Fruit fly (Drosophila melanogaster) whole organism, embryonic: ENCODE results near the gene CG17764.
A peak's percentile ranks its signal among the peaks of the same experiment; 100 is the strongest.

Experiments
- Adf1 ChIP-seq: fragments of 200-800 bp; sonication (Bioruptor generic); IDR thresholded peaks from 2 replicates; pipeline ENCODE4 v1.3.6; 2022; ENCODE audit warnings: missing biosample characterization, missing genetic modification characterization
- Atf-2 ChIP-seq: fragments of 200-800 bp; sonication (Bioruptor generic); optimal IDR thresholded peaks from 2 replicates; lab custom pipeline; 2016; ENCODE audit warnings: missing biosample characterization, missing genetic modification characterization
- B-H1 ChIP-seq: fragments of 200-800 bp; sonication (Bioruptor generic); IDR thresholded peaks from 3 replicates; pipeline ENCODE4 v1.3.6; 2022; ENCODE audit warnings: missing biosample characterization, missing genetic modification characterization
- Bgb ChIP-seq: fragments of 200-800 bp; sonication (Bioruptor generic); IDR thresholded peaks from 2 replicates; pipeline ENCODE4 v1.3.6; 2022; ENCODE audit warnings: missing biosample characterization, missing genetic modification characterization; ENCODE audit not compliant: partially characterized antibody
- CG10209 ChIP-seq: fragments of 200-800 bp; sonication (Bioruptor generic); optimal IDR thresholded peaks from 3 replicates; lab custom pipeline; 2017; ENCODE audit warnings: missing biosample characterization, mild to moderate bottlenecking, missing genetic modification characterization, missing genetic modification reagents
- CG11560 ChIP-seq: fragments of 200-800 bp; sonication (Bioruptor generic); IDR thresholded peaks from 3 replicates; pipeline ENCODE4 v1.3.6; 2022; ENCODE audit warnings: missing biosample characterization, missing genetic modification characterization
- CG13624 ChIP-seq: fragments of 200-800 bp; sonication (Bioruptor generic); optimal IDR thresholded peaks from 2 replicates; lab custom pipeline; 2016; ENCODE audit warnings: missing biosample characterization, missing genetic modification characterization
- CG14050 ChIP-seq: fragments of 200-800 bp; sonication (Bioruptor generic); IDR thresholded peaks from 3 replicates; pipeline ENCODE4 v1.3.6; 2022; ENCODE audit warnings: missing biosample characterization, missing genetic modification characterization
- CG15514 ChIP-seq: fragments of 200-800 bp; sonication (Bioruptor generic); optimal IDR thresholded peaks from 3 replicates; lab custom pipeline; 2017; ENCODE audit warnings: missing biosample characterization, missing genetic modification characterization, mild to moderate bottlenecking, moderate library complexity, missing genetic modification reagents
- CG2202 ChIP-seq: fragments of 200-800 bp; sonication (Bioruptor generic); optimal IDR thresholded peaks from 2 replicates; lab custom pipeline; 2018; ENCODE audit warnings: missing biosample characterization, mild to moderate bottlenecking, missing genetic modification characterization
- CG2678 ChIP-seq: fragments of 200-800 bp; sonication (Bioruptor generic); optimal IDR thresholded peaks from 3 replicates; lab custom pipeline; 2019; ENCODE audit warnings: missing biosample characterization, mild to moderate bottlenecking, missing genetic modification characterization, moderate library complexity
- CG31224 ChIP-seq: fragments of 200-800 bp; sonication (Bioruptor generic); IDR thresholded peaks from 2 replicates; pipeline ENCODE4 v1.3.6; 2022; ENCODE audit warnings: missing biosample characterization, missing genetic modification characterization
- CG32772 ChIP-seq: fragments of 200-800 bp; sonication (Bioruptor generic); IDR thresholded peaks from 2 replicates; pipeline ENCODE4 v1.3.6; 2022; ENCODE audit warnings: missing biosample characterization, missing genetic modification characterization
- CG3847 ChIP-seq: fragments of 200-800 bp; sonication (Bioruptor generic); IDR thresholded peaks from 2 replicates; pipeline ENCODE4 v1.3.6; 2022; ENCODE audit warnings: missing biosample characterization, missing genetic modification characterization
- CG4282 ChIP-seq: fragments of 200-800 bp; sonication (Bioruptor generic); optimal IDR thresholded peaks from 2 replicates; lab custom pipeline; 2016; ENCODE audit warnings: missing biosample characterization, missing genetic modification characterization
- CG4424 ChIP-seq: fragments of 200-800 bp; sonication (Bioruptor generic); optimal IDR thresholded peaks from 3 replicates; lab custom pipeline; 2016; ENCODE audit warnings: missing biosample characterization, missing genetic modification characterization
- CG8281 ChIP-seq: fragments of 200-800 bp; sonication (Bioruptor generic); optimal IDR thresholded peaks from 2 replicates; lab custom pipeline; 2018; ENCODE audit warnings: missing biosample characterization, mild to moderate bottlenecking, missing genetic modification characterization, moderate library complexity
- CG8359 ChIP-seq: fragments of 200-800 bp; sonication (Bioruptor generic); optimal IDR thresholded peaks from 2 replicates; lab custom pipeline; 2017; ENCODE audit warnings: missing biosample characterization, mild to moderate bottlenecking, missing genetic modification characterization, borderline replicate concordance
- CG8765 ChIP-seq: fragments of 200-800 bp; sonication (Bioruptor generic); IDR thresholded peaks from 2 replicates; pipeline ENCODE4 v1.3.6; 2022; ENCODE audit warnings: missing biosample characterization, missing genetic modification characterization
- CG9876 ChIP-seq: fragments of 200-800 bp; sonication (Bioruptor generic); optimal IDR thresholded peaks from 2 replicates; lab custom pipeline; 2016; ENCODE audit warnings: missing biosample characterization, missing genetic modification characterization
- D19B ChIP-seq: fragments of 200-800 bp; sonication (Bioruptor generic); optimal IDR thresholded peaks from 2 replicates; lab custom pipeline; 2017; ENCODE audit warnings: missing biosample characterization, mild to moderate bottlenecking, missing genetic modification characterization
- Dfd ChIP-seq, 2 experiments: fragments of >200 bp; optimal IDR thresholded peaks; 2 replicates each; lab custom pipeline; 2017; ENCODE audit warnings: missing biosample characterization in 2 of 2, missing genetic modification characterization in 2 of 2
- Drgx ChIP-seq: fragments of 200-800 bp; sonication (Bioruptor generic); IDR thresholded peaks from 2 replicates; pipeline ENCODE4 v1.3.6; 2022; ENCODE audit warnings: missing biosample characterization, missing genetic modification characterization
- H15 ChIP-seq: fragments of 200-800 bp; sonication (Bioruptor generic); IDR thresholded peaks from 3 replicates; pipeline ENCODE4 v1.3.6; 2022; ENCODE audit warnings: missing biosample characterization, missing genetic modification characterization
- HLHmδ ChIP-seq: fragments of 200-800 bp; sonication (Bioruptor generic); optimal IDR thresholded peaks from 2 replicates; lab custom pipeline; 2018; ENCODE audit warnings: missing biosample characterization, mild to moderate bottlenecking, missing genetic modification characterization, moderate library complexity
- Hr51 ChIP-seq, 2 experiments: fragments of 200-800 bp; sonication (Bioruptor generic); optimal IDR thresholded peaks; 2 replicates in 1 of 2; 3 replicates in 1 of 2; lab custom pipeline; 2016 to 2018; ENCODE audit warnings: missing biosample characterization in 2 of 2, missing genetic modification characterization in 2 of 2, mild to moderate bottlenecking in 1 of 2, moderate library complexity in 1 of 2
- Hsf ChIP-seq: fragments of 200-800 bp; sonication (Bioruptor generic); optimal IDR thresholded peaks from 3 replicates; lab custom pipeline; 2016; ENCODE audit warnings: missing biosample characterization, missing genetic modification characterization
- Jarid2 ChIP-seq: fragments of 200-800 bp; sonication (Bioruptor generic); optimal IDR thresholded peaks from 3 replicates; lab custom pipeline; 2017; ENCODE audit warnings: mild to moderate bottlenecking, missing biosample characterization, missing genetic modification reagents, missing genetic modification characterization
- Med ChIP-seq: fragments of 200-800 bp; sonication (Bioruptor generic); peaks from one replicate; lab custom pipeline; 2016; ENCODE audit warnings: missing biosample characterization, missing genetic modification characterization, mild to moderate bottlenecking, inconsistent platforms, moderate library complexity
- Rfx ChIP-seq: fragments of 200-800 bp; sonication (Bioruptor generic); IDR thresholded peaks from 2 replicates; pipeline ENCODE4 v1.3.6; 2022; ENCODE audit warnings: missing biosample characterization, missing genetic modification characterization
- Sin3A ChIP-seq: fragments of >200 bp; optimal IDR thresholded peaks from 2 replicates; lab custom pipeline; 2018
- Six4 ChIP-seq: fragments of 200-800 bp; sonication (Bioruptor generic); optimal IDR thresholded peaks from 2 replicates; lab custom pipeline; 2016; ENCODE audit warnings: missing biosample characterization, missing genetic modification characterization
- Spps ChIP-seq: fragments of 200-800 bp; sonication (Bioruptor generic); optimal IDR thresholded peaks from 2 replicates; lab custom pipeline; 2018; ENCODE audit warnings: missing biosample characterization, mild to moderate bottlenecking, missing genetic modification characterization
- ase ChIP-seq: fragments of 200-800 bp; sonication (Bioruptor generic); IDR thresholded peaks from 3 replicates; pipeline ENCODE4 v1.3.6; 2022; ENCODE audit warnings: missing biosample characterization, missing genetic modification characterization
- bigmax ChIP-seq: fragments of 200-800 bp; sonication (Bioruptor generic); optimal IDR thresholded peaks from 2 replicates; lab custom pipeline; 2018; ENCODE audit warnings: missing biosample characterization, mild to moderate bottlenecking, missing genetic modification characterization
- crp ChIP-seq, 2 experiments: fragments of 200-800 bp; sonication (Bioruptor generic); optimal IDR thresholded peaks; 2 replicates in 1 of 2; 3 replicates in 1 of 2; lab custom pipeline; 2017; ENCODE audit warnings: missing biosample characterization in 2 of 2, missing genetic modification characterization in 2 of 2, mild to moderate bottlenecking in 1 of 2, moderate library complexity in 1 of 2
- disco-r ChIP-seq: fragments of 200-800 bp; sonication (Bioruptor generic); optimal IDR thresholded peaks from 2 replicates; lab custom pipeline; 2016; ENCODE audit warnings: missing biosample characterization, missing genetic modification characterization
- dm ChIP-seq: fragments of 200-800 bp; sonication (Bioruptor generic); optimal IDR thresholded peaks from 3 replicates; lab custom pipeline; 2016; ENCODE audit warnings: missing biosample characterization, missing genetic modification characterization
- ems ChIP-seq: fragments of 200-800 bp; sonication (Bioruptor generic); optimal IDR thresholded peaks from 3 replicates; lab custom pipeline; 2016; ENCODE audit warnings: missing biosample characterization, missing genetic modification characterization
- hkb ChIP-seq, 2 experiments: fragments of 200-800 bp in 1 of 2; fragments of >200 bp in 1 of 2; sonication (Bioruptor generic) in 1 of 2; IDR thresholded peaks in 1 of 2; optimal IDR thresholded peaks in 1 of 2; 2 replicates each; pipeline versions ENCODE4 v1.3.6 to Lab custom; 2017 to 2022; ENCODE audit warnings: missing biosample characterization in 1 of 2, missing genetic modification characterization in 1 of 2
- kay ChIP-seq: fragments of 200-800 bp; sonication (Bioruptor generic); optimal IDR thresholded peaks from 2 replicates; lab custom pipeline; 2016; ENCODE audit warnings: missing biosample characterization, missing genetic modification characterization
- lab ChIP-seq: fragments of 200-800 bp; sonication (Bioruptor generic); optimal IDR thresholded peaks from 3 replicates; lab custom pipeline; 2017; ENCODE audit warnings: missing biosample characterization, missing genetic modification characterization, mild to moderate bottlenecking, moderate library complexity, missing genetic modification reagents
- pan ChIP-seq, 4 experiments: fragments of >200 bp in 3 of 4; fragments of 200-800 bp in 1 of 4; sonication (Bioruptor generic) in 1 of 4; optimal IDR thresholded peaks in 3 of 4; IDR thresholded peaks in 1 of 4; 2 replicates each; pipeline versions ENCODE4 v1.3.6 to Lab custom; 2017 to 2022; ENCODE audit warnings: missing biosample characterization in 2 of 4, missing genetic modification characterization in 2 of 4, mixed read lengths in 1 of 4
- phol ChIP-seq: fragments of 200-800 bp; sonication (Bioruptor generic); optimal IDR thresholded peaks from 3 replicates; lab custom pipeline; 2018; ENCODE audit warnings: missing biosample characterization, mild to moderate bottlenecking, missing genetic modification characterization, moderate library complexity
- psq ChIP-seq: fragments of 200-800 bp; sonication (Bioruptor generic); optimal IDR thresholded peaks from 2 replicates; lab custom pipeline; 2017; ENCODE audit warnings: missing biosample characterization, missing genetic modification characterization
- scrt ChIP-seq: fragments of 200-800 bp; sonication (Bioruptor generic); optimal IDR thresholded peaks from 2 replicates; lab custom pipeline; 2018; ENCODE audit warnings: missing biosample characterization, mild to moderate bottlenecking, missing genetic modification characterization, moderate library complexity
- slbo ChIP-seq: fragments of 200-800 bp; sonication (Bioruptor generic); IDR thresholded peaks from 2 replicates; pipeline ENCODE4 v1.3.6; 2022; ENCODE audit warnings: missing biosample characterization, missing genetic modification characterization
- sr ChIP-seq: fragments of 200-800 bp; sonication (Bioruptor generic); IDR thresholded peaks from 3 replicates; pipeline ENCODE4 v1.3.6; 2022; ENCODE audit warnings: missing biosample characterization, missing genetic modification characterization
- tll ChIP-seq, 2 experiments: fragments of 200-800 bp in 1 of 2; fragments of >200 bp in 1 of 2; sonication (Bioruptor generic) in 1 of 2; optimal IDR thresholded peaks; 2 replicates each; lab custom pipeline; 2017 to 2019; ENCODE audit warnings: missing biosample characterization in 2 of 2, missing genetic modification characterization in 2 of 2, mild to moderate bottlenecking in 1 of 2, moderate library complexity in 1 of 2
- tna ChIP-seq: fragments of 200-800 bp; sonication (Bioruptor generic); IDR thresholded peaks from 2 replicates; pipeline ENCODE4 v1.3.6; 2022; ENCODE audit warnings: missing biosample characterization, missing genetic modification characterization; ENCODE audit not compliant: partially characterized antibody
- vvl ChIP-seq: fragments of 200-800 bp; sonication (Bioruptor generic); IDR thresholded peaks from 2 replicates; pipeline ENCODE4 v1.3.6; 2022; ENCODE audit warnings: missing biosample characterization, missing genetic modification characterization
- yki ChIP-seq: fragments of >200 bp; optimal IDR thresholded peaks from 3 replicates; lab custom pipeline; 2018

The CG17764 gene

DNA sequence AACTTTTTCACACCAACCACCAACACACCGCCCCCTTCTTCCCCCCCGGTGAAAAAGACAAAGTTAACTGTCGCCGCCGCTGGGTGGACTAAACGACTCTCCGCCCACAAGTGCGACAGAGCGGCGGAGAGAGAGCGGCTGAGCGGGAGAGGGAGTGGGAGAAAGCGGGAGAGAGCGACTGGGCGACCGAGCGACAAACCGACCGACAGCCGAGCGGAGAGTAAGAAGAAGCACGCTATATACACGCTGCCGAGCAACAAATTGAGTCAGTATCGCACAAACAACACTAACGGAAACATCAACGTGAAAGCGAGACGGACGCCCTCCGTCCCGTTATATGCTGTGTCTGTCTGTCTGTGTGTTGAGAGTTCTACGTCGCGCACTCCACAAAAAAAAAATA is 32.8 kb upstream of the CG17764 start, which contains the start of gene SK (continued):
- no peak for TF ChIP-seq CG4424 (GFP tag; lab: Kevin White, UChicago)
- peak; percentile 50 for TF ChIP-seq Adf1
- 0 out of 2 replicates have a peak, but pooled peaks have one; percentile 20 for TF ChIP-seq Drgx (GFP tag; lab: Robert Waterston, UW)
- no peak for TF ChIP-seq CG2202
- no peak for TF ChIP-seq Atf-2 (GFP tag; lab: Kevin White, UChicago)
- TF ChIP-seq Dfd (GFP tag; optimal IDR thresholded peaks at IDR 0.05; lab: Kevin White, UChicago) = no peak
- TF ChIP-seq CG11560 (tag; lab: Robert Waterston, UW) = no peak
- no peak for TF ChIP-seq Hsf
- TF ChIP-seq Sin3A = no peak
- TF ChIP-seq CG15514 = peak; percentile 10
- no peak for TF ChIP-seq crp (GFP tag; optimal IDR thresholded peaks at IDR 0.05; lab: Kevin White, UChicago)
- no peak for TF ChIP-seq HLHmδ (GFP tag; lab: Kevin White, UChicago)
- 0 out of 2 replicates have a peak, but pooled peaks have one; percentile 19 for TF ChIP-seq vvl
- no peak for TF ChIP-seq CG31224
- peak; percentile 71 for TF ChIP-seq CG10209 (GFP tag; lab: Kevin White, UChicago)
- no peak for TF ChIP-seq ase (GFP tag; lab: Robert Waterston, UW)
- no peak for TF ChIP-seq dm (GFP tag; lab: Kevin White, UChicago)
- TF ChIP-seq sr = peak; percentile 71
- TF ChIP-seq Spps (tag; lab: Kevin White, UChicago) = no peak
- peak; percentile 10 for TF ChIP-seq lab (GFP tag; lab: Kevin White, UChicago)
- TF ChIP-seq Bgb (GFP tag; lab: Robert Waterston, UW) = peak; percentile 42; the same call in 1 of the 2 replicates
- no peak for TF ChIP-seq Hr51 (GFP tag; optimal IDR thresholded peaks at IDR 0.05; lab: Kevin White, UChicago)
- TF ChIP-seq CG9876 (GFP tag; lab: Kevin White, UChicago) = no peak
- no peak for TF ChIP-seq CG8281 (tag; lab: Kevin White, UChicago)
- no peak for TF ChIP-seq H15 (GFP tag; lab: Robert Waterston, UW)
- no peak for TF ChIP-seq hkb (optimal IDR thresholded peaks at IDR 0.05; lab: Kevin White, UChicago)
- 0 out of 2 replicates have a peak, but pooled peaks have one; percentile 18 for TF ChIP-seq hkb (GFP tag; IDR thresholded peaks at IDR 0.05; lab: Robert Waterston, UW)
- no peak for TF ChIP-seq psq (GFP tag; lab: Kevin White, UChicago)
- TF ChIP-seq tll (GFP tag; optimal IDR thresholded peaks at IDR 0.05; lab: Kevin White, UChicago) = no peak
- peak; percentile 4 for TF ChIP-seq scrt (GFP tag; lab: Kevin White, UChicago)
- TF ChIP-seq Med (GFP tag; lab: Kevin White, UChicago) = peak; percentile 67
- no peak for TF ChIP-seq Rfx
- no peak for TF ChIP-seq D19B (GFP tag; lab: Kevin White, UChicago)
- peak; percentile 75 for TF ChIP-seq Jarid2
- TF ChIP-seq CG8765 (GFP tag; lab: Robert Waterston, UW) = 0 out of 2 replicates have a peak, but pooled peaks have one; percentile 10
- TF ChIP-seq slbo (GFP tag; lab: Robert Waterston, UW) = no peak
- TF ChIP-seq CG13624 (GFP tag; lab: Kevin White, UChicago) = no peak
- no peak for TF ChIP-seq ems (GFP tag; lab: Kevin White, UChicago)
- TF ChIP-seq CG4282 (GFP tag; lab: Kevin White, UChicago) = no peak
- TF ChIP-seq pan (optimal IDR thresholded peaks at IDR 0.05; lab: Kevin White, UChicago) = no peak
- TF ChIP-seq pan (GFP tag; optimal IDR thresholded peaks at IDR 0.05 in 1 of 2, IDR thresholded peaks at IDR 0.05 in 1 of 2) = no peak

DNA sequence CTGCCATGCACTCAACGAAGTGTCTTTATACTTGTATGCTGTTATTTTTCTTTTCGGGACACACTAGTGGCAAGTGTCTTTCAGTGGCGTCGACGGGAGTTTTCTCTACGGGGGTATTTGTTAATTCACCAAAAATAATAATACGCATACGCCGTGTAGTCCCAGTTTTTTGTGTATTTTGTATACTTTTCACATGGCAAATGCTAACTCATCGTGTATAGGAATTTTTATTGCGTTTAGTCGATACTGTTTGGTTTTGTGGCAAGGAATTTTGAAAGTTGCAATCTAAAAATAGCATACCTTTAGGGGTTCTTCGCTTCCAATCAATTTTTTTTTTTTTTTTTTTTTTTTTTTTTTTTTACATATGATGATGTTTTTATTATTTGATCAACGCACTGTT is 31.2 kb upstream of the CG17764 start:
- TF ChIP-seq CG2678 (tag; lab: Kevin White, UChicago) (peak; percentile 12), Six4 (no peak), B-H1 (no peak), CG32772 (GFP tag; lab: Robert Waterston, UW) (no peak), tna (no peak), yki (no peak), phol (tag; lab: Kevin White, UChicago) (no peak), kay (GFP tag; lab: Kevin White, UChicago) (no peak), bigmax (GFP tag; lab: Kevin White, UChicago) (no peak), disco-r (GFP tag; lab: Kevin White, UChicago) (no peak), CG3847 (GFP tag; lab: Robert Waterston, UW) (no peak), CG8359 (no peak), CG14050 (GFP tag; lab: Robert Waterston, UW) (no peak)
